Fruit fly (Drosophila melanogaster) whole organism, embryonic: ENCODE data around the gene Tango2.
A peak's percentile ranks its signal among the peaks of the same experiment; 100 is the strongest.

Source experiments
- BEAF-32 ChIP-seq: fragments of 200-800 bp; sonication (Bioruptor generic); optimal IDR thresholded peaks from 3 replicates; lab custom pipeline; 2017; ENCODE audit warnings: missing biosample characterization, missing genetic modification characterization, mild to moderate bottlenecking, moderate library complexity, missing genetic modification reagents
- Bgb ChIP-seq: fragments of 200-800 bp; sonication (Bioruptor generic); IDR thresholded peaks from 2 replicates; pipeline ENCODE4 v1.3.6; 2022; ENCODE audit warnings: missing biosample characterization, missing genetic modification characterization; ENCODE audit not compliant: partially characterized antibody
- BtbVII ChIP-seq: fragments of 200-800 bp; sonication (Bioruptor generic); optimal IDR thresholded peaks from 3 replicates; lab custom pipeline; 2017; ENCODE audit warnings: missing biosample characterization, mild to moderate bottlenecking, missing genetic modification characterization
- CG11560 ChIP-seq: fragments of 200-800 bp; sonication (Bioruptor generic); IDR thresholded peaks from 3 replicates; pipeline ENCODE4 v1.3.6; 2022; ENCODE audit warnings: missing biosample characterization, missing genetic modification characterization
- CG12155 ChIP-seq: fragments of 200-800 bp; sonication (Bioruptor generic); optimal IDR thresholded peaks from 3 replicates; lab custom pipeline; 2016; ENCODE audit warnings: missing biosample characterization, missing genetic modification characterization
- CG12299 ChIP-seq: fragments of 200-800 bp; sonication (Bioruptor generic); optimal IDR thresholded peaks from 2 replicates; lab custom pipeline; 2018; ENCODE audit warnings: missing biosample characterization, mild to moderate bottlenecking, missing genetic modification characterization
- CG12744 ChIP-seq: fragments of 200-800 bp; sonication (Bioruptor generic); optimal IDR thresholded peaks from 2 replicates; lab custom pipeline; 2016; ENCODE audit warnings: missing biosample characterization, missing genetic modification characterization
- CG13287 ChIP-seq: fragments of 200-800 bp; sonication (Bioruptor generic); IDR thresholded peaks from 2 replicates; pipeline ENCODE4 v1.3.6; 2022; ENCODE audit warnings: missing biosample characterization, missing genetic modification characterization; ENCODE audit not compliant: partially characterized antibody
- CG16813 ChIP-seq: fragments of 200-800 bp; sonication (Bioruptor generic); IDR thresholded peaks from 3 replicates; pipeline ENCODE4 v1.3.6; 2022; ENCODE audit warnings: missing biosample characterization, missing genetic modification characterization; ENCODE audit not compliant: partially characterized antibody
- CG7357 ChIP-seq: fragments of 200-800 bp; sonication (Bioruptor generic); IDR thresholded peaks from 3 replicates; pipeline ENCODE4 v1.3.6; 2022; ENCODE audit warnings: missing biosample characterization, missing genetic modification characterization
- CG7556 ChIP-seq: fragments of 200-800 bp; sonication (Bioruptor generic); optimal IDR thresholded peaks from 2 replicates; lab custom pipeline; 2017; ENCODE audit warnings: missing biosample characterization, mild to moderate bottlenecking, missing genetic modification characterization
- CG7928 ChIP-seq: fragments of 200-800 bp; sonication (Bioruptor generic); optimal IDR thresholded peaks from 2 replicates; lab custom pipeline; 2017; ENCODE audit warnings: missing biosample characterization, mild to moderate bottlenecking, missing genetic modification characterization
- CG8359 ChIP-seq: fragments of 200-800 bp; sonication (Bioruptor generic); optimal IDR thresholded peaks from 2 replicates; lab custom pipeline; 2017; ENCODE audit warnings: missing biosample characterization, mild to moderate bottlenecking, missing genetic modification characterization, borderline replicate concordance
- CG9609 ChIP-seq: fragments of 200-800 bp; sonication (Bioruptor generic); optimal IDR thresholded peaks from 3 replicates; lab custom pipeline; 2016; ENCODE audit warnings: missing biosample characterization, missing genetic modification characterization
- CrebB ChIP-seq: fragments of 200-800 bp; sonication (Bioruptor generic); optimal IDR thresholded peaks from 3 replicates; lab custom pipeline; 2018; ENCODE audit warnings: missing biosample characterization, mild to moderate bottlenecking, missing genetic modification characterization
- Dad ChIP-seq: fragments of 200-800 bp; sonication (Bioruptor generic); optimal IDR thresholded peaks from 3 replicates; lab custom pipeline; 2016; ENCODE audit warnings: missing biosample characterization, missing genetic modification characterization
- Dip2 ChIP-seq: fragments of 200-800 bp; sonication (Bioruptor generic); IDR thresholded peaks from 2 replicates; pipeline ENCODE4 v1.3.6; 2022; ENCODE audit warnings: missing biosample characterization, missing genetic modification characterization
- Doc2 ChIP-seq: fragments of 200-800 bp; sonication (Bioruptor generic); IDR thresholded peaks from 2 replicates; pipeline ENCODE4 v1.3.6; 2022; ENCODE audit warnings: missing biosample characterization, missing genetic modification characterization
- Drgx ChIP-seq: fragments of 200-800 bp; sonication (Bioruptor generic); IDR thresholded peaks from 2 replicates; pipeline ENCODE4 v1.3.6; 2022; ENCODE audit warnings: missing biosample characterization, missing genetic modification characterization
- Elba2 ChIP-seq: fragments of 200-800 bp; sonication (Bioruptor generic); optimal IDR thresholded peaks from 3 replicates; lab custom pipeline; 2016; ENCODE audit warnings: missing biosample characterization, missing genetic modification characterization
- H2.0 ChIP-seq: fragments of 200-800 bp; sonication (Bioruptor generic); IDR thresholded peaks from 2 replicates; pipeline ENCODE4 v1.3.6; 2022; ENCODE audit warnings: missing biosample characterization, missing genetic modification characterization
- Hmr ChIP-seq: fragments of 200-800 bp; sonication (Bioruptor generic); optimal IDR thresholded peaks from 3 replicates; lab custom pipeline; 2017; ENCODE audit warnings: mild to moderate bottlenecking, missing biosample characterization, missing genetic modification reagents, missing genetic modification characterization
- Hr3 ChIP-seq: fragments of 200-800 bp; sonication (Bioruptor generic); optimal IDR thresholded peaks from 3 replicates; lab custom pipeline; 2016; ENCODE audit warnings: missing biosample characterization, missing genetic modification characterization
- Hr78 ChIP-seq, 2 experiments: fragments of 200-800 bp in 1 of 2; fragments of >200 bp in 1 of 2; sonication (Bioruptor generic) in 1 of 2; optimal IDR thresholded peaks; 2 replicates each; lab custom pipeline; 2017 to 2019; ENCODE audit warnings: missing biosample characterization in 2 of 2, missing genetic modification characterization in 2 of 2, mild to moderate bottlenecking in 1 of 2, moderate library complexity in 1 of 2
- Max ChIP-seq: fragments of 200-800 bp; sonication (Bioruptor generic); optimal IDR thresholded peaks from 2 replicates; lab custom pipeline; 2016; ENCODE audit warnings: missing biosample characterization, mild to moderate bottlenecking, missing genetic modification characterization
- Meics ChIP-seq: fragments of 200-800 bp; sonication (Bioruptor generic); optimal IDR thresholded peaks from 2 replicates; lab custom pipeline; 2017; ENCODE audit warnings: missing biosample characterization, mild to moderate bottlenecking, missing genetic modification characterization
- Rx ChIP-seq: fragments of 200-800 bp; sonication (Bioruptor generic); IDR thresholded peaks from 2 replicates; pipeline ENCODE4 v1.3.6; 2022; ENCODE audit warnings: missing biosample characterization, missing genetic modification characterization
- Scr ChIP-seq: fragments of 200-800 bp; sonication (Bioruptor generic); IDR thresholded peaks from 2 replicates; pipeline ENCODE4 v1.3.6; 2022; ENCODE audit warnings: missing biosample characterization, missing genetic modification characterization; ENCODE audit not compliant: partially characterized antibody
- Sox100B ChIP-seq: fragments of 200-800 bp; sonication (Bioruptor generic); optimal IDR thresholded peaks from 3 replicates; lab custom pipeline; 2018; ENCODE audit warnings: missing biosample characterization, mild to moderate bottlenecking, missing genetic modification characterization
- al ChIP-seq: fragments of 200-800 bp; sonication (Bioruptor generic); IDR thresholded peaks from 2 replicates; pipeline ENCODE4 v1.3.6; 2022; ENCODE audit warnings: missing biosample characterization, missing genetic modification characterization
- ase ChIP-seq: fragments of 200-800 bp; sonication (Bioruptor generic); IDR thresholded peaks from 3 replicates; pipeline ENCODE4 v1.3.6; 2022; ENCODE audit warnings: missing biosample characterization, missing genetic modification characterization
- cas ChIP-seq: fragments of 200-800 bp; sonication (Bioruptor generic); IDR thresholded peaks from 2 replicates; pipeline ENCODE4 v1.3.6; 2022; ENCODE audit warnings: missing biosample characterization, missing genetic modification characterization
- chif ChIP-seq, 2 experiments: fragments of 200-800 bp; sonication (Bioruptor generic); optimal IDR thresholded peaks; 3 replicates each; lab custom pipeline; 2016; ENCODE audit warnings: missing biosample characterization in 2 of 2, missing genetic modification characterization in 2 of 2
- cwo ChIP-seq: fragments of 200-800 bp; sonication (Bioruptor generic); optimal IDR thresholded peaks from 3 replicates; lab custom pipeline; 2017; ENCODE audit warnings: missing biosample characterization, missing genetic modification characterization, mild to moderate bottlenecking, moderate library complexity, missing genetic modification reagents
- dmrt11E ChIP-seq: fragments of 200-800 bp; sonication (Bioruptor generic); optimal IDR thresholded peaks from 3 replicates; lab custom pipeline; 2018; ENCODE audit warnings: missing biosample characterization, mild to moderate bottlenecking, missing genetic modification characterization, moderate library complexity
- dmrt99B ChIP-seq: fragments of 200-800 bp; sonication (Bioruptor generic); optimal IDR thresholded peaks from 2 replicates; lab custom pipeline; 2018; ENCODE audit warnings: missing biosample characterization, mild to moderate bottlenecking, missing genetic modification characterization, moderate library complexity
- fd64A ChIP-seq: fragments of 200-800 bp; sonication (Bioruptor generic); optimal IDR thresholded peaks from 3 replicates; lab custom pipeline; 2018; ENCODE audit warnings: missing biosample characterization, mild to moderate bottlenecking, missing genetic modification characterization
- fru ChIP-seq: fragments of >200 bp; optimal IDR thresholded peaks from 2 replicates; lab custom pipeline; 2017
- jigr1 ChIP-seq: fragments of 200-800 bp; sonication (Bioruptor generic); IDR thresholded peaks from 3 replicates; pipeline ENCODE4 v1.3.6; 2022; ENCODE audit warnings: missing biosample characterization, missing genetic modification characterization
- maf-S ChIP-seq: fragments of 200-800 bp; sonication (Bioruptor generic); optimal IDR thresholded peaks from 2 replicates; lab custom pipeline; 2016; ENCODE audit warnings: missing biosample characterization, missing genetic modification characterization
- mirr ChIP-seq: fragments of 200-800 bp; sonication (Bioruptor generic); optimal IDR thresholded peaks from 3 replicates; lab custom pipeline; 2018; ENCODE audit warnings: missing biosample characterization, mild to moderate bottlenecking, missing genetic modification characterization
- onecut ChIP-seq: fragments of 200-800 bp; sonication (Bioruptor generic); IDR thresholded peaks from 2 replicates; pipeline ENCODE4 v1.3.6; 2022; ENCODE audit warnings: missing biosample characterization, missing genetic modification characterization
- peb ChIP-seq: fragments of 200-800 bp; sonication (Bioruptor generic); IDR thresholded peaks from 2 replicates; pipeline ENCODE4 v1.3.6; 2022; ENCODE audit warnings: missing biosample characterization, missing genetic modification characterization
- pita ChIP-seq: fragments of 200-800 bp; sonication (Bioruptor generic); optimal IDR thresholded peaks from 2 replicates; lab custom pipeline; 2017; ENCODE audit warnings: missing biosample characterization, mild to moderate bottlenecking, missing genetic modification characterization
- pzg ChIP-seq: fragments of 200-800 bp; sonication (Bioruptor generic); optimal IDR thresholded peaks from 3 replicates; lab custom pipeline; 2018; ENCODE audit warnings: missing biosample characterization, mild to moderate bottlenecking, missing genetic modification characterization, moderate library complexity
- ranshi ChIP-seq: fragments of 200-800 bp; sonication (Bioruptor generic); IDR thresholded peaks from 2 replicates; pipeline ENCODE4 v1.3.6; 2022; ENCODE audit warnings: missing biosample characterization, missing genetic modification characterization
- tll ChIP-seq, 2 experiments: fragments of 200-800 bp in 1 of 2; fragments of >200 bp in 1 of 2; sonication (Bioruptor generic) in 1 of 2; optimal IDR thresholded peaks; 2 replicates each; lab custom pipeline; 2017 to 2019; ENCODE audit warnings: missing biosample characterization in 2 of 2, missing genetic modification characterization in 2 of 2, mild to moderate bottlenecking in 1 of 2, moderate library complexity in 1 of 2
- vfl ChIP-seq: fragments of 200-800 bp; sonication (Bioruptor generic); optimal IDR thresholded peaks from 2 replicates; lab custom pipeline; 2016; ENCODE audit warnings: missing biosample characterization, missing genetic modification characterization

The Tango2 gene

DNA sequence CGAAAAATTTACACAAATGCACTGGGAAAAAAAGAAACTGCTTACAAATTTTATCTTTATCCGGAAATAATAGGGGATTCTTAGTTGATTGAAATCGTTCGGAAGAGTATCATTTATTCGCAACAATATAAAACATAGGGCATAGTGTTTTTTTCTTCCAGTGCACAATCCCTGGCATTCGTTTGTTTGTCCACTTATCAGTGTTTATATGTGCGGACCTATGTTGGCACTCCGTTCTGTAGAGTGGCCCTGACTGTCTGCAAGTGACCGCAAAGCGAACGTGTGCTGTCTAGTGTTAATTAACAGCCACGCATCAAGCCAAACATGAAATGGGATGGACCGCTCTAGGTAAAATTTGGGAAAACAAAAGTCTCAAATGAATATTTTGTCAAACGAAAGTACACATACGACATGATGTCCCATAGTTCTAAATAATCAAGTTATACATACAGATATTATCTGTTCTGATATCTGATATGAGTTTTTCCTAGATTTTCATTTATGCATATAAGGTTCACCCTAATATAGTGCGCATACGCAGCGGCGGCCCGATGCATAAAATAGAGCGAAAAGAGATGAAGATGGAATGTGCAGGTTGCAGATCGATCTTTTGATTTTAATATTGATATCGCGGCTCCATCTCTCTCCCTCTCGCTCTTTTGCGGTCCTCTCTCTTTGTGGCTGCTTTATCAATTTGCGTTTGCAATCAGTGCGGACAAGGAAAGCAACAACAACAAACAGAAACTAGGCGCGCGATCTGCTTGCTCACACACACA, 24.5 kb downstream of the Tango2 start (continued):
- TF ChIP-seq BtbVII = peak; percentile 88
- peak; percentile 94 for TF ChIP-seq dmrt99B (tag; lab: Kevin White, UChicago)
- TF ChIP-seq Dad = peak; percentile 91
- TF ChIP-seq chif (GFP tag; optimal IDR thresholded peaks at IDR 0.05; lab: Kevin White, UChicago) = peak; percentile 95 to 96
- TF ChIP-seq CG12744 = peak; percentile 93
- TF ChIP-seq Scr (GFP tag; lab: Robert Waterston, UW) = no peak
- no peak for TF ChIP-seq CG16813 (GFP tag; lab: Robert Waterston, UW)
- TF ChIP-seq CG13287 = no peak
- TF ChIP-seq fd64A (GFP tag; lab: Kevin White, UChicago) = peak; percentile 76
- TF ChIP-seq Dip2 (GFP tag; lab: Robert Waterston, UW) = 0 out of 2 replicates have a peak, but pooled peaks have one; percentile 23
- TF ChIP-seq BEAF-32 (GFP tag; lab: Kevin White, UChicago) = peak; percentile 13
- peak; percentile 94 for TF ChIP-seq Meics (GFP tag; lab: Kevin White, UChicago)
- TF ChIP-seq al (GFP tag; lab: Robert Waterston, UW) = peak; percentile 89
- TF ChIP-seq cas (GFP tag; lab: Robert Waterston, UW) = peak; percentile 87
- peak; percentile 95 for TF ChIP-seq Hmr (GFP tag; lab: Kevin White, UChicago)
- TF ChIP-seq ase = peak; percentile 89
- peak; percentile 16 for TF ChIP-seq pzg (GFP tag; lab: Kevin White, UChicago)
- peak; percentile 77; the same call in 2 of the 3 replicates for TF ChIP-seq jigr1
- TF ChIP-seq CG7357 (GFP tag; lab: Robert Waterston, UW) = peak; percentile 88
- peak; percentile 90 for TF ChIP-seq vfl (GFP tag; lab: Kevin White, UChicago)
- peak; percentile 92 for TF ChIP-seq H2.0 (GFP tag; lab: Robert Waterston, UW)
- peak; percentile 60 for TF ChIP-seq mirr (GFP tag; lab: Kevin White, UChicago)
- no peak for TF ChIP-seq Bgb (GFP tag; lab: Robert Waterston, UW)
- TF ChIP-seq onecut (GFP tag; lab: Robert Waterston, UW) = peak; percentile 84
- peak; percentile 33 for TF ChIP-seq Elba2 (GFP tag; lab: Kevin White, UChicago)
- peak; percentile 88 for TF ChIP-seq Rx (GFP tag; lab: Robert Waterston, UW)
- no peak for TF ChIP-seq pita (GFP tag; lab: Kevin White, UChicago)
- TF ChIP-seq CG12155 = peak; percentile 91
- peak; percentile 80 for TF ChIP-seq CrebB (tag; lab: Kevin White, UChicago)
- no peak for TF ChIP-seq fru (lab: Kevin White, UChicago)
- peak; percentile 85 for TF ChIP-seq CG11560 (tag; lab: Robert Waterston, UW)
- peak; percentile 90 for TF ChIP-seq Drgx (GFP tag; lab: Robert Waterston, UW)
- TF ChIP-seq Doc2 (GFP tag; lab: Robert Waterston, UW) = peak; percentile 69; the same call in 1 of the 2 replicates
- TF ChIP-seq Hr3 (GFP tag; lab: Kevin White, UChicago) = peak; percentile 91
- peak; percentile 96 for TF ChIP-seq CG9609
- TF ChIP-seq CG8359 (GFP tag; lab: Kevin White, UChicago) = peak; percentile 70
- TF ChIP-seq Max (GFP tag; lab: Kevin White, UChicago) = peak; percentile 92
- peak in 1 of 2 experiments; percentile 63 for TF ChIP-seq Hr78 (GFP tag; optimal IDR thresholded peaks at IDR 0.05; lab: Kevin White, UChicago)
- peak; percentile 91 for TF ChIP-seq CG7556 (GFP tag; lab: Kevin White, UChicago)
- TF ChIP-seq ranshi (GFP tag; lab: Robert Waterston, UW) = peak; percentile 89
- peak; percentile 95 for TF ChIP-seq maf-S (GFP tag; lab: Kevin White, UChicago)
- TF ChIP-seq cwo = peak; percentile 86
- TF ChIP-seq Sox100B (GFP tag; lab: Kevin White, UChicago) = peak; percentile 93
- peak; percentile 79 for TF ChIP-seq CG12299 (tag; lab: Kevin White, UChicago)
- peak; percentile 81 for TF ChIP-seq dmrt11E (tag; lab: Kevin White, UChicago)
- peak; percentile 51 for TF ChIP-seq CG7928 (GFP tag; lab: Kevin White, UChicago)
- peak; percentile 62; the same call in 1 of the 2 replicates for TF ChIP-seq peb
- TF ChIP-seq tll (GFP tag; optimal IDR thresholded peaks at IDR 0.05; lab: Kevin White, UChicago) = no peak
